Fruit fly (Drosophila melanogaster): ENCODE data around the gene CG43673.
A peak's percentile ranks its signal among the peaks of the same experiment; 100 is the strongest.

DNA sequence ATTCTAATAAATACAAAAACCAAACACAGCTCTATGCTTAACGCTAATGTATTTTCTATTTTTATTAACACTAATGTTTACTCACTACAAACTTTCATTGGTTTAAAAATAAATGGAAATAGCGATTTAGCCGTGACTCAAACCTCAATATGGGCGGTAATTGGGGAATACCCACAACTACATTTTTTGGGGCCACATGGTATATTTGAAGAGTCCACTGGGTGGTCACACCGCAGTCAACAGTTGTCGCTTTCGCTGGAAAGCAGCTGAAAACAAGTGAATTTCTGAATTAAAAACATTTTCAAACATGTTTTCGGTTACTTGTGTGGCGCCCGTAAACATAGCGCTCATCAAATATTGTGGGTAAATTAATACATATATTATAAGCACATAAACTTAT is 30.0 kb upstream of the CG43673 start, which contains the start of gene Mvd:
- TF ChIP-seq cic (GFP tag; optimal IDR thresholded peaks at IDR 0.05): no peak
- TF ChIP-seq CG33017 (tag; optimal IDR thresholded peaks at IDR 0.05): no peak
- TF ChIP-seq Clk (GFP tag; optimal IDR thresholded peaks at IDR 0.05): no peak
- no peak for TF ChIP-seq CG11617 (GFP tag; optimal IDR thresholded peaks at IDR 0.05)
- no peak for TF ChIP-seq CG12768 (GFP tag; optimal IDR thresholded peaks at IDR 0.05)
- peak; percentile 2 for TF ChIP-seq ovo (GFP tag; optimal IDR thresholded peaks at IDR 0.05)
- TF ChIP-seq CG1620 (GFP tag; optimal IDR thresholded peaks at IDR 0.05): peak; percentile 37

Measured in whole organism, adult.